Fruit fly (Drosophila melanogaster) whole organism, adult: Measurements from ENCODE around the gene Oseg4.

Experiments used
- CG5204 ChIP-seq: fragments of 200-800 bp; sonication (Bioruptor generic); optimal IDR thresholded peaks from 2 replicates; lab custom pipeline; 2016; ENCODE audit warnings: missing biosample characterization, missing genetic modification characterization
- cic ChIP-seq: fragments of 200-800 bp; sonication (Bioruptor generic); optimal IDR thresholded peaks from 2 replicates; lab custom pipeline; 2017; ENCODE audit warnings: missing biosample characterization, mild to moderate bottlenecking, missing genetic modification characterization, moderate library complexity
- kay ChIP-seq: fragments of 200-800 bp; sonication (Bioruptor generic); peaks from one replicate; lab custom pipeline; 2016; ENCODE audit warnings: missing biosample characterization, missing genetic modification characterization, borderline replicate concordance

dm6 chr3L:1688569-1688968 is 47.0 kb downstream of the Oseg4 start:
- TF ChIP-seq CG5204 (no peak), cic (no peak), kay (GFP tag; lab: Kevin White, UChicago) (no peak)
